Worm (Caenorhabditis elegans) whole organism, L4 larva: ENCODE results near the gene esyt-2.

Experiments
- F10B5.3 ChIP-seq: sonication (generic microtip); optimal IDR thresholded peaks from 2 replicates; lab custom pipeline; 2016; ENCODE audit warnings: mild to moderate bottlenecking, missing genetic modification characterization, missing compliant biosample characterization
- F37D6.2 ChIP-seq: sonication (generic microtip); optimal IDR thresholded peaks from 2 replicates; lab custom pipeline; 2016; ENCODE audit warnings: mild to moderate bottlenecking, missing genetic modification characterization, missing compliant biosample characterization
- R02D3.7 ChIP-seq: fragments of 150-350 bp; sonication (generic microtip); optimal IDR thresholded peaks from 3 replicates; lab custom pipeline; 2014; ENCODE audit warnings: missing biosample characterization, missing genetic modification characterization
- T26A8.4 ChIP-seq: fragments of 200-800 bp; sonication (Bioruptor generic); IDR thresholded peaks from 2 replicates; pipeline ENCODE4 v1.3.6; 2022; ENCODE audit warnings: missing genetic modification characterization, missing compliant biosample characterization
- Y75B8A.6 ChIP-seq: fragments of 200-800 bp; sonication (Bioruptor generic); IDR thresholded peaks from 2 replicates; pipeline ENCODE4 v1.3.6; 2022; ENCODE audit warnings: missing genetic modification reagents, missing genetic modification characterization, missing compliant biosample characterization
- ZK337.2 ChIP-seq: fragments of 200-800 bp; sonication (Bioruptor generic); IDR thresholded peaks from 2 replicates; pipeline ENCODE4 v1.3.6; 2022; ENCODE audit warnings: missing genetic modification reagents, missing genetic modification characterization, missing compliant biosample characterization
- ZK546.5 ChIP-seq, 2 experiments: sonication (generic microtip); optimal IDR thresholded peaks; 2 replicates each; lab custom pipeline; 2017; ENCODE audit warnings: missing biosample characterization in 2 of 2, missing genetic modification characterization in 2 of 2
- aly-2 ChIP-seq: sonication (generic microtip); optimal IDR thresholded peaks from 2 replicates; lab custom pipeline; 2018; ENCODE audit warnings: missing biosample characterization, missing genetic modification characterization
- ceh-28 ChIP-seq: fragments of 150-350 bp; optimal IDR thresholded peaks from 2 replicates; lab custom pipeline; 2014; ENCODE audit warnings: missing biosample characterization, missing genetic modification reagents, missing genetic modification characterization
- ceh-44 ChIP-seq: fragments of 200-800 bp; sonication (Bioruptor generic); IDR thresholded peaks from 2 replicates; pipeline ENCODE4 v1.3.6; 2022; ENCODE audit warnings: missing genetic modification reagents, missing genetic modification characterization, missing compliant biosample characterization
- cey-2 ChIP-seq: sonication (generic microtip); optimal IDR thresholded peaks from 3 replicates; lab custom pipeline; 2017; ENCODE audit warnings: missing genetic modification characterization, mild to moderate bottlenecking, missing compliant biosample characterization, antibody characterized with exemption, borderline replicate concordance; ENCODE audit not compliant: insufficient read depth
- ctbp-1 ChIP-seq: fragments of 200-800 bp; sonication (Bioruptor generic); IDR thresholded peaks from 2 replicates; pipeline ENCODE4 v1.3.6; 2022; ENCODE audit warnings: missing genetic modification reagents, missing genetic modification characterization, missing compliant biosample characterization
- daf-12 ChIP-seq: fragments of 150-350 bp; optimal IDR thresholded peaks from 2 replicates; lab custom pipeline; 2014; ENCODE audit warnings: missing biosample characterization, missing genetic modification reagents, missing genetic modification characterization
- daf-8 ChIP-seq: fragments of 200-800 bp; sonication (Bioruptor generic); IDR thresholded peaks from 2 replicates; pipeline ENCODE4 v1.3.6; 2022; ENCODE audit warnings: missing genetic modification characterization, missing compliant biosample characterization
- dpl-1 ChIP-seq: fragments of 150-350 bp; optimal IDR thresholded peaks from 2 replicates; lab custom pipeline; 2014; ENCODE audit warnings: missing biosample characterization, missing genetic modification reagents, missing genetic modification characterization
- duxl-1 ChIP-seq: sonication (generic microtip); optimal IDR thresholded peaks from 2 replicates; lab custom pipeline; 2016; ENCODE audit warnings: mild to moderate bottlenecking, missing genetic modification characterization, moderate library complexity, missing compliant biosample characterization; ENCODE audit not compliant: poor library complexity
- fos-1 ChIP-seq: fragments of 150-350 bp; optimal IDR thresholded peaks from 2 replicates; lab custom pipeline; 2014; ENCODE audit warnings: missing biosample characterization, missing genetic modification characterization
- gei-8 ChIP-seq: fragments of 200-800 bp; sonication (Bioruptor generic); optimal IDR thresholded peaks from 2 replicates; lab custom pipeline; 2018; ENCODE audit warnings: mild to moderate bottlenecking, missing genetic modification characterization, missing compliant biosample characterization
- hlh-11 ChIP-seq: fragments of 200-800 bp; sonication (Bioruptor generic); optimal IDR thresholded peaks from 2 replicates; lab custom pipeline; 2018; ENCODE audit warnings: mild to moderate bottlenecking, missing genetic modification characterization, missing compliant biosample characterization
- hlh-30 ChIP-seq: sonication (generic microtip); optimal IDR thresholded peaks from 2 replicates; lab custom pipeline; 2017; ENCODE audit warnings: antibody characterized with exemption, mild to moderate bottlenecking, missing genetic modification characterization, missing compliant biosample characterization; ENCODE audit not compliant: insufficient read depth
- jun-1 ChIP-seq: fragments of 150-350 bp; optimal IDR thresholded peaks from 2 replicates; lab custom pipeline; 2014; ENCODE audit warnings: missing biosample characterization, missing genetic modification reagents, missing genetic modification characterization
- lim-7 ChIP-seq: fragments of 200-800 bp; sonication (Bioruptor generic); IDR thresholded peaks from 2 replicates; pipeline ENCODE4 v1.3.6; 2022; ENCODE audit warnings: missing genetic modification characterization, missing compliant biosample characterization
- lin-1 ChIP-seq: fragments of 200-800 bp; sonication (Bioruptor generic); IDR thresholded peaks from 2 replicates; pipeline ENCODE4 v1.3.6; 2022; ENCODE audit warnings: missing genetic modification reagents, missing genetic modification characterization, missing compliant biosample characterization
- lin-13 ChIP-seq: fragments of 150-350 bp; optimal IDR thresholded peaks from 2 replicates; lab custom pipeline; 2014; ENCODE audit warnings: missing biosample characterization, missing genetic modification reagents, missing genetic modification characterization
- lin-38 ChIP-seq: fragments of 200-800 bp; sonication (Bioruptor generic); IDR thresholded peaks from 2 replicates; pipeline ENCODE4 v1.3.6; 2022; ENCODE audit warnings: missing genetic modification reagents, missing genetic modification characterization, missing compliant biosample characterization
- lin-39 ChIP-seq: fragments of 150-350 bp; optimal IDR thresholded peaks from 2 replicates; lab custom pipeline; 2014; ENCODE audit warnings: missing biosample characterization, missing genetic modification reagents, missing genetic modification characterization
- lir-3 ChIP-seq: sonication (generic microtip); optimal IDR thresholded peaks from 2 replicates; lab custom pipeline; 2016; ENCODE audit warnings: mild to moderate bottlenecking, missing genetic modification characterization, missing compliant biosample characterization
- lsy-2 ChIP-seq, 2 experiments: fragments of 150-350 bp in 1 of 2; sonication (generic microtip) in 1 of 2; optimal IDR thresholded peaks; 2 replicates each; lab custom pipeline; 2014 to 2017; ENCODE audit warnings: missing biosample characterization in 2 of 2, missing genetic modification characterization in 2 of 2
- madf-5 ChIP-seq, 2 experiments: fragments of 200-800 bp; sonication (Bioruptor generic); IDR thresholded peaks; 2 replicates each; pipeline ENCODE4 v1.3.6; 2022; ENCODE audit warnings: missing compliant biosample characterization in 2 of 2, missing genetic modification characterization in 2 of 2
- madf-9 ChIP-seq: fragments of 200-800 bp; sonication (Bioruptor generic); conservative IDR thresholded peaks from 2 replicates; pipeline ENCODE4 v1.3.6; 2022; ENCODE audit warnings: missing genetic modification reagents, missing genetic modification characterization, missing compliant biosample characterization
- mep-1 ChIP-seq: fragments of 150-350 bp; sonication (generic microtip); optimal IDR thresholded peaks from 3 replicates; lab custom pipeline; 2014; ENCODE audit warnings: missing biosample characterization, missing genetic modification characterization
- mxl-2 ChIP-seq: fragments of 200-800 bp; sonication (Bioruptor generic); conservative IDR thresholded peaks from 2 replicates; pipeline ENCODE4 v1.3.6; 2022; ENCODE audit warnings: missing genetic modification reagents, missing genetic modification characterization, missing compliant biosample characterization
- nhr-11 ChIP-seq: fragments of 150-350 bp; optimal IDR thresholded peaks from 2 replicates; lab custom pipeline; 2014; ENCODE audit warnings: missing biosample characterization, missing genetic modification characterization
- nhr-237 ChIP-seq: sonication (generic microtip); optimal IDR thresholded peaks from 2 replicates; lab custom pipeline; 2017; ENCODE audit warnings: missing biosample characterization, missing genetic modification characterization
- nhr-25 ChIP-seq: sonication (generic microtip); optimal IDR thresholded peaks from 2 replicates; lab custom pipeline; 2017; ENCODE audit warnings: missing genetic modification characterization, mild to moderate bottlenecking, missing compliant biosample characterization, antibody characterized with exemption, moderate library complexity, borderline replicate concordance; ENCODE audit not compliant: insufficient read depth
- pha-4 ChIP-seq, 2 experiments: fragments of 150-350 bp in 1 of 2; fragments of 200-800 bp in 1 of 2; sonication (Bioruptor generic) in 1 of 2; IDR thresholded peaks in 1 of 2; optimal IDR thresholded peaks in 1 of 2; 2 replicates each; pipeline versions ENCODE4 v1.3.6 to Lab custom; 2014 to 2022; ENCODE audit warnings: missing genetic modification characterization in 2 of 2, missing genetic modification reagents in 2 of 2, missing biosample characterization in 1 of 2, missing compliant biosample characterization in 1 of 2
- pqm-1 ChIP-seq: sonication (generic microtip); optimal IDR thresholded peaks from 2 replicates; lab custom pipeline; 2017; ENCODE audit warnings: missing biosample characterization, missing genetic modification characterization
- saeg-2 ChIP-seq: fragments of 200-800 bp; sonication (Bioruptor generic); IDR thresholded peaks from 2 replicates; pipeline ENCODE4 v1.3.6; 2022; ENCODE audit warnings: missing genetic modification reagents, missing genetic modification characterization, missing compliant biosample characterization
- sdz-12 ChIP-seq: fragments of 200-800 bp; sonication (Bioruptor generic); optimal IDR thresholded peaks from 2 replicates; lab custom pipeline; 2018; ENCODE audit warnings: mild to moderate bottlenecking, missing genetic modification characterization, missing compliant biosample characterization
- snpc-4 ChIP-seq: fragments of 150-350 bp; optimal IDR thresholded peaks from 2 replicates; lab custom pipeline; 2014; ENCODE audit warnings: missing biosample characterization, missing genetic modification characterization
- spr-1 ChIP-seq: sonication (generic microtip); optimal IDR thresholded peaks from 2 replicates; lab custom pipeline; 2016; ENCODE audit warnings: mild to moderate bottlenecking, missing genetic modification characterization, missing compliant biosample characterization
- unc-39 ChIP-seq: sonication (generic microtip); optimal IDR thresholded peaks from 2 replicates; lab custom pipeline; 2017; ENCODE audit warnings: missing biosample characterization, missing genetic modification characterization
- unc-62 ChIP-seq, 3 experiments: fragments of 150-350 bp in 1 of 3; sonication (generic microtip); optimal IDR thresholded peaks in 2 of 3; peaks in 1 of 3; 1 replicate in 1 of 3; 2 replicates in 2 of 3; lab custom pipeline; 2014 to 2017; ENCODE audit warnings: missing biosample characterization in 3 of 3, missing genetic modification characterization in 3 of 3, missing genetic modification reagents in 3 of 3, missing genotype in 1 of 3
- vab-7 ChIP-seq: fragments of 200-800 bp; sonication (Bioruptor generic); IDR thresholded peaks from 2 replicates; pipeline ENCODE4 v1.3.6; 2022; ENCODE audit warnings: missing genetic modification reagents, missing genetic modification characterization, missing compliant biosample characterization
- zfp-2 ChIP-seq: sonication (generic microtip); optimal IDR thresholded peaks from 2 replicates; lab custom pipeline; 2016; ENCODE audit warnings: mild to moderate bottlenecking, missing genetic modification characterization, missing compliant biosample characterization
- zfp-3 ChIP-seq: fragments of 200-800 bp; sonication (Bioruptor generic); conservative IDR thresholded peaks from 2 replicates; pipeline ENCODE4 v1.3.6; 2022; ENCODE audit warnings: missing genetic modification reagents, missing genetic modification characterization, missing compliant biosample characterization
- zip-11 ChIP-seq: fragments of 200-800 bp; sonication (Bioruptor generic); IDR thresholded peaks from 2 replicates; pipeline ENCODE4 v1.3.6; 2022; ENCODE audit warnings: missing genetic modification characterization, missing compliant biosample characterization
- ztf-7 ChIP-seq: fragments of 150-350 bp; optimal IDR thresholded peaks from 2 replicates; lab custom pipeline; 2014; ENCODE audit warnings: missing biosample characterization, missing genetic modification characterization

Gene esyt-2

ce11 chrIII:6198378-6199234 is 32.2 kb downstream of the esyt-2 start, which contains the start of the genes C23G10.7 and rpn-2 (continued):
- TF ChIP-seq hlh-11 (no peak), lir-3 (tag; lab: Kevin White, UChicago) (no peak), jun-1 (tag; lab: Kevin White, UChicago) (no peak), zfp-3 (GFP tag; lab: Robert Waterston, UW) (no peak), sdz-12 (GFP tag; lab: Kevin White, UChicago) (no peak), spr-1 (tag; lab: Kevin White, UChicago) (no peak), daf-8 (GFP tag; lab: Robert Waterston, UW) (no peak), madf-9 (GFP tag; lab: Robert Waterston, UW) (no peak), ztf-7 (tag; lab: Kevin White, UChicago) (peak; percentile 41), snpc-4 (tag; lab: Kevin White, UChicago) (no peak), pqm-1 (tag; lab: Kevin White, UChicago) (no peak), fos-1 (tag; lab: Kevin White, UChicago) (no peak), nhr-237 (tag; lab: Kevin White, UChicago) (no peak), lin-1 (GFP tag; lab: Robert Waterston, UW) (no peak), mxl-2 (no peak), Y75B8A.6 (no peak), lin-38 (GFP tag; lab: Robert Waterston, UW) (peak; percentile 77), ctbp-1 (GFP tag; lab: Robert Waterston, UW) (no peak), madf-5 (GFP tag; IDR thresholded peaks at IDR 0.05; lab: Robert Waterston, UW) (no peak), zip-11 (no peak), lin-13 (GFP tag; lab: Kevin White, UChicago) (no peak), unc-39 (no peak), ZK337.2 (GFP tag; lab: Robert Waterston, UW) (no peak), saeg-2 (GFP tag; lab: Robert Waterston, UW) (no peak), nhr-25 (no peak), T26A8.4 (peak; percentile 70), lin-39 (tag; lab: Kevin White, UChicago) (no peak), cey-2 (tag; lab: Kevin White, UChicago) (no peak), ZK546.5 (tag; optimal IDR thresholded peaks at IDR 0.05; lab: Kevin White, UChicago) (no peak), F37D6.2 (peak; percentile 10), lsy-2 (tag; optimal IDR thresholded peaks at IDR 0.05; lab: Kevin White, UChicago) (peak in 1 of 2 experiments; percentile 80), vab-7 (GFP tag; lab: Robert Waterston, UW) (no peak), gei-8 (GFP tag; lab: Kevin White, UChicago) (no peak), F10B5.3 (tag; lab: Kevin White, UChicago) (no peak), nhr-11 (tag; lab: Kevin White, UChicago) (peak; percentile 48), pha-4 (GFP tag; IDR thresholded peaks at IDR 0.05; lab: Robert Waterston, UW) (no peak), pha-4 (tag; optimal IDR thresholded peaks at IDR 0.05; lab: Kevin White, UChicago) (no peak), daf-12 (tag; lab: Kevin White, UChicago) (no peak), aly-2 (tag; lab: Kevin White, UChicago) (no peak), dpl-1 (peak; percentile 75), ceh-44 (no peak), duxl-1 (tag; lab: Kevin White, UChicago) (no peak), ceh-28 (tag; lab: Kevin White, UChicago) (no peak), lim-7 (GFP tag; lab: Robert Waterston, UW) (no peak), unc-62 (GFP tag; optimal IDR thresholded peaks at IDR 0.05 in 1 of 2; lab: Kevin White, UChicago) (no peak), unc-62 (tag; optimal IDR thresholded peaks at IDR 0.05; lab: Kevin White, UChicago) (no peak), R02D3.7 (tag; lab: Kevin White, UChicago) (no peak), zfp-2 (no peak), hlh-30 (tag; lab: Kevin White, UChicago) (peak; percentile 40), mep-1 (tag; lab: Kevin White, UChicago) (peak; percentile 64)
